Fruit fly (Drosophila melanogaster): ENCODE data around the gene CG5880.

The CG5880 gene

DNA sequence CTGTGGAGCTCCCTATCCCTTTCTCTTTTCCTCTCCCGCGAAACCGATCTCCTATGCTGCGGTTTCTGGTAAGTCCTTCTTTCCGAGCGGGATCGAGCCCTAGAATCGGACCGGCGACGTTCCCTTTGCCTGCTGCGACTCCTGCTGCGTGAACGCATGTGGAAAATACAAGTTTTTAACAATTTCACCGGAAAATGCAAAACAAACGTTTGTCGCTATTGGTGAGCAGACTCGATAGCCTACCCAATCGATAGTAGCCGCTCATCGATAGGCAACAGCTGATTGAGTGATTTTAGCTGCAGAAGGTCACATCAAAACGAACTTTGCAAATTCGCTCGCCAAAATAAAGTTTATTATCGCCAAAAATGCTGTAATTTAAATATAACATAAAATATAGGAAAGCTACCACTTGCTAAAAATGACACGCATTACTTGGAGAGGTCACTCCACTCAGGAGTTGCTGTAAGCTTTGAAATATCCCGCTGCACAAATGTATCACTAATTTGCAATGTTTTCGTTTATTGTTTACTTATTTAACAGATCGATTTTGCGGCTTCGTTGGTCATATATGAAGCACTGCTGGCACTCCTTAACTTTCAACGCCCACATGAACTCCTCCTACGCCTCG lies at the start of gene CG5880, which contains the start of gene CG6066:
Gene CG5880 (plus strand): TSS at position 281 of the 628 bp plus-strand sequence.
Gene CG6066 (minus strand): TSS at position 243 of the 628 bp plus-strand sequence.
- TF ChIP-seq tx (GFP tag; optimal IDR thresholded peaks at IDR 0.05) (no peak), ranshi (GFP tag; IDR thresholded peaks at IDR 0.05) (no peak), nerfin-2 (GFP tag; IDR thresholded peaks at IDR 0.05; ENCODE audit: partially characterized antibody) (peak; percentile 71), Bteb2 (GFP tag; optimal IDR thresholded peaks at IDR 0.05) (no peak), E2f2 (GFP tag; IDR thresholded peaks at IDR 0.05) (peak; percentile 48), Drgx (GFP tag; IDR thresholded peaks at IDR 0.05) (no peak), CG12769 (tag; optimal IDR thresholded peaks at IDR 0.05) (no peak), CHES-1-like (GFP tag; optimal IDR thresholded peaks at IDR 0.05) (no peak), fd96Cb (tag; optimal IDR thresholded peaks at IDR 0.05) (no peak), Eip74EF (GFP tag; optimal IDR thresholded peaks at IDR 0.05) (no peak), sisA (GFP tag; IDR thresholded peaks at IDR 0.05) (no peak), Hr39 (optimal IDR thresholded peaks at IDR 0.05) (no peak), CG16815 (GFP tag; optimal IDR thresholded peaks at IDR 0.05) (no peak), CG18599 (GFP tag; optimal IDR thresholded peaks at IDR 0.05) (no peak), psq (GFP tag; optimal IDR thresholded peaks at IDR 0.05) (no peak), mam (GFP tag; optimal IDR thresholded peaks at IDR 0.05) (no peak), dpn (GFP tag; optimal IDR thresholded peaks at IDR 0.05) (no peak), pnt (GFP tag; optimal IDR thresholded peaks at IDR 0.05) (no peak), CG12942 (GFP tag; optimal IDR thresholded peaks at IDR 0.05) (no peak), ttk (GFP tag; IDR thresholded peaks at IDR 0.05) (no peak), CG3065 (GFP tag; optimal IDR thresholded peaks at IDR 0.05) (no peak), CG11696 (GFP tag; IDR thresholded peaks at IDR 0.05) (no peak), Fer3 (tag; optimal IDR thresholded peaks at IDR 0.05) (no peak), insv (GFP tag; optimal IDR thresholded peaks at IDR 0.05) (no peak), danr (GFP tag; IDR thresholded peaks at IDR 0.05) (no peak), CG18764 (GFP tag; optimal IDR thresholded peaks at IDR 0.05) (no peak), dimm (GFP tag; IDR thresholded peaks at IDR 0.05) (no peak), CG11398 (GFP tag; optimal IDR thresholded peaks at IDR 0.05) (no peak), dati (GFP tag; IDR thresholded peaks at IDR 0.05) (no peak), Pdp1 (GFP tag; optimal IDR thresholded peaks at IDR 0.05) (no peak), trem (tag; optimal IDR thresholded peaks at IDR 0.05) (peak; percentile 37), CG31224 (GFP tag; IDR thresholded peaks at IDR 0.05) (no peak), Sox100B (GFP tag; optimal IDR thresholded peaks at IDR 0.05) (no peak), CG14710 (tag; optimal IDR thresholded peaks at IDR 0.05) (peak; percentile 14), Hmr (GFP tag; optimal IDR thresholded peaks at IDR 0.05) (no peak), Dip3 (GFP tag; optimal IDR thresholded peaks at IDR 0.05) (no peak), gem (tag; optimal IDR thresholded peaks at IDR 0.05) (no peak), Usf (GFP tag; optimal IDR thresholded peaks at IDR 0.05) (no peak), Meics (GFP tag; optimal IDR thresholded peaks at IDR 0.05) (no peak), lab (GFP tag; optimal IDR thresholded peaks at IDR 0.05) (no peak), Mes4 (GFP tag; optimal IDR thresholded peaks at IDR 0.05) (no peak), Elba2 (GFP tag; optimal IDR thresholded peaks at IDR 0.05) (no peak), hb (GFP tag; IDR thresholded peaks at IDR 0.05; ENCODE audit: partially characterized antibody) (peak; percentile 74; the same call in 1 of the 3 replicates), CG2116 (GFP tag; optimal IDR thresholded peaks at IDR 0.05) (peak; percentile 41), D19B (GFP tag; optimal IDR thresholded peaks at IDR 0.05) (no peak), CG18262 (tag; optimal IDR thresholded peaks at IDR 0.05) (no peak), Sox102F (GFP tag; optimal IDR thresholded peaks at IDR 0.05) (no peak), CG1647 (GFP tag; optimal IDR thresholded peaks at IDR 0.05) (no peak), wor (GFP tag; IDR thresholded peaks at IDR 0.05) (no peak), CG4730 (GFP tag; IDR thresholded peaks at IDR 0.05) (no peak), pb (GFP tag; optimal IDR thresholded peaks at IDR 0.05) (no peak)

Data from whole organism, embryonic.